Fruit fly (Drosophila melanogaster) whole organism, wandering third instar larva: ENCODE data around the gene CG15152.

ENCODE experiments used
- CG32264 ChIP-seq: fragments of 200-800 bp; sonication (Bioruptor generic); optimal IDR thresholded peaks from 2 replicates; lab custom pipeline; 2016; ENCODE audit warnings: missing biosample characterization, missing genetic modification characterization
- CG9705 ChIP-seq: fragments of 200-800 bp; sonication (Bioruptor generic); optimal IDR thresholded peaks from 2 replicates; lab custom pipeline; 2018; ENCODE audit warnings: missing biosample characterization, mild to moderate bottlenecking, missing genetic modification characterization
- CrebA ChIP-seq: fragments of 200-800 bp; sonication (Bioruptor generic); optimal IDR thresholded peaks from 2 replicates; lab custom pipeline; 2016; ENCODE audit warnings: missing biosample characterization, mild to moderate bottlenecking, missing genetic modification characterization, borderline replicate concordance
- Dif ChIP-seq: fragments of 200-275, 200-300 bp; sonication (Bioruptor generic); optimal IDR thresholded peaks from 2 replicates; lab custom pipeline; 2018; ENCODE audit warnings: missing biosample characterization, missing genetic modification characterization; ENCODE audit not compliant: partially characterized antibody
- GATAd ChIP-seq: sonication (Bioruptor generic); optimal IDR thresholded peaks from 2 replicates; lab custom pipeline; 2016; ENCODE audit warnings: missing biosample characterization, missing genetic modification characterization
- HLH106 ChIP-seq: fragments of 200-800 bp; optimal IDR thresholded peaks from 3 replicates; lab custom pipeline; 2019; ENCODE audit warnings: missing biosample characterization, mild to moderate bottlenecking, missing genetic modification characterization, moderate library complexity
- Hnf4 ChIP-seq: fragments of 200-800 bp; sonication (Bioruptor generic); optimal IDR thresholded peaks from 2 replicates; lab custom pipeline; 2016; ENCODE audit warnings: missing biosample characterization, mild to moderate bottlenecking, missing genetic modification characterization
- Hr78 ChIP-seq: fragments of >200 bp; optimal IDR thresholded peaks from 2 replicates; lab custom pipeline; 2017; ENCODE audit warnings: missing biosample characterization, missing genetic modification characterization
- Hr83 ChIP-seq: fragments of 200-300 bp; sonication (Bioruptor generic); optimal IDR thresholded peaks from 2 replicates; lab custom pipeline; 2016; ENCODE audit warnings: missing biosample characterization, mild to moderate bottlenecking, missing genetic modification characterization, moderate library complexity; ENCODE audit not compliant: poor library complexity, severe bottlenecking
- Jra ChIP-seq: sonication (Bioruptor generic); optimal IDR thresholded peaks from 2 replicates; lab custom pipeline; 2016; ENCODE audit warnings: missing biosample characterization, missing genetic modification characterization
- Mio ChIP-seq: sonication (Bioruptor generic); optimal IDR thresholded peaks from 2 replicates; lab custom pipeline; 2016; ENCODE audit warnings: missing biosample characterization, missing genetic modification characterization
- Myc ChIP-seq: fragments of >200 bp; optimal IDR thresholded peaks from 2 replicates; lab custom pipeline; 2017
- OdsH ChIP-seq: fragments of 200-800 bp; sonication (Bioruptor generic); optimal IDR thresholded peaks from 2 replicates; lab custom pipeline; 2016; ENCODE audit warnings: missing biosample characterization, mild to moderate bottlenecking, missing genetic modification characterization
- Rel ChIP-seq, 2 experiments: fragments of 200-800 bp; sonication (Bioruptor generic) in 1 of 2; optimal IDR thresholded peaks; 2 replicates in 1 of 2; 3 replicates in 1 of 2; lab custom pipeline; 2016 to 2019; ENCODE audit warnings: mild to moderate bottlenecking in 2 of 2, missing biosample characterization in 2 of 2, missing genetic modification characterization in 2 of 2, moderate library complexity in 1 of 2
- Sp1 ChIP-seq: fragments of 200-800 bp; sonication (Bioruptor generic); optimal IDR thresholded peaks from 3 replicates; lab custom pipeline; 2019; ENCODE audit warnings: missing biosample characterization, mild to moderate bottlenecking, missing genetic modification characterization, moderate library complexity
- Vsx2 ChIP-seq: fragments of 200-300, 225-300 bp; sonication (Bioruptor generic); optimal IDR thresholded peaks from 2 replicates; lab custom pipeline; 2018; ENCODE audit warnings: missing biosample characterization, missing genetic modification characterization; ENCODE audit not compliant: partially characterized antibody
- brk ChIP-seq: fragments of 200-800 bp; sonication (Bioruptor generic); optimal IDR thresholded peaks from 2 replicates; lab custom pipeline; 2016; ENCODE audit warnings: missing biosample characterization, mild to moderate bottlenecking, missing genetic modification characterization
- dl ChIP-seq, 2 experiments: fragments of 175-275, 200-275 bp in 1 of 2; fragments of 200-275 bp in 1 of 2; sonication (Bioruptor generic); optimal IDR thresholded peaks; lab custom pipeline; 2018; ENCODE audit warnings: mild to moderate bottlenecking in 2 of 2, missing biosample characterization in 2 of 2, missing genetic modification characterization in 2 of 2, moderate library complexity in 2 of 2; ENCODE audit not compliant: partially characterized antibody in 2 of 2, insufficient read depth in 1 of 2
- dsf ChIP-seq: sonication (Bioruptor generic); optimal IDR thresholded peaks from 2 replicates; lab custom pipeline; 2016; ENCODE audit warnings: missing biosample characterization, missing genetic modification characterization, borderline replicate concordance
- ey ChIP-seq: fragments of 200-800 bp; sonication (Bioruptor generic); optimal IDR thresholded peaks from 2 replicates; lab custom pipeline; 2016; ENCODE audit warnings: missing biosample characterization, missing genetic modification characterization
- h ChIP-seq: fragments of 200-800 bp; sonication (Bioruptor generic); optimal IDR thresholded peaks from 3 replicates; lab custom pipeline; 2016; ENCODE audit warnings: missing biosample characterization, mild to moderate bottlenecking, missing genetic modification characterization
- jim ChIP-seq: fragments of 175-275, 200-325 bp; sonication (Bioruptor generic); optimal IDR thresholded peaks from 2 replicates; lab custom pipeline; 2016; ENCODE audit warnings: missing biosample characterization, mild to moderate bottlenecking, missing genetic modification characterization
- lola ChIP-seq: fragments of >200 bp; optimal IDR thresholded peaks from 2 replicates; lab custom pipeline; 2017; ENCODE audit warnings: missing biosample characterization, missing genetic modification characterization
- pan ChIP-seq: fragments of >200 bp; optimal IDR thresholded peaks from 2 replicates; lab custom pipeline; 2017
- psq ChIP-seq: fragments of 200-800 bp; sonication (Bioruptor generic); optimal IDR thresholded peaks from 3 replicates; lab custom pipeline; 2017; ENCODE audit warnings: missing biosample characterization, mild to moderate bottlenecking, missing genetic modification characterization, moderate library complexity
- rgr ChIP-seq: fragments of 200-800 bp; sonication (Bioruptor generic); optimal IDR thresholded peaks from 3 replicates; lab custom pipeline; 2016; ENCODE audit warnings: missing biosample characterization, mild to moderate bottlenecking, missing genetic modification characterization
- sage ChIP-seq: fragments of 200-800 bp; sonication (Bioruptor generic); optimal IDR thresholded peaks from 2 replicates; lab custom pipeline; 2016; ENCODE audit warnings: missing biosample characterization, mild to moderate bottlenecking, missing genetic modification characterization
- tai ChIP-seq: sonication (Bioruptor generic); optimal IDR thresholded peaks from 2 replicates; lab custom pipeline; 2016; ENCODE audit warnings: missing biosample characterization, missing genetic modification characterization
- usp ChIP-seq: fragments of >200 bp; optimal IDR thresholded peaks from 2 replicates; lab custom pipeline; 2017; ENCODE audit warnings: missing biosample characterization, missing genetic modification characterization
- woc ChIP-seq: sonication (Bioruptor generic); optimal IDR thresholded peaks from 2 replicates; lab custom pipeline; 2016; ENCODE audit warnings: missing biosample characterization, mild to moderate bottlenecking, missing genetic modification characterization

CG15152 gene

dm6 chr2L:18114176-18114703, at the start of gene CG15152:
Gene CG15152 (plus strand): TSS chr2L:18114547.
- TF ChIP-seq CrebA (peak; percentile 5), Rel (GFP tag; optimal IDR thresholded peaks at IDR 0.05; lab: Kevin White, UChicago) (no peak), Rel (tag; optimal IDR thresholded peaks at IDR 0.05; lab: Kevin White, UChicago) (peak; percentile 78), h (GFP tag; lab: Kevin White, UChicago) (no peak), Myc (lab: Kevin White, UChicago) (no peak), psq (GFP tag; lab: Kevin White, UChicago) (peak; percentile 11)

DNA sequence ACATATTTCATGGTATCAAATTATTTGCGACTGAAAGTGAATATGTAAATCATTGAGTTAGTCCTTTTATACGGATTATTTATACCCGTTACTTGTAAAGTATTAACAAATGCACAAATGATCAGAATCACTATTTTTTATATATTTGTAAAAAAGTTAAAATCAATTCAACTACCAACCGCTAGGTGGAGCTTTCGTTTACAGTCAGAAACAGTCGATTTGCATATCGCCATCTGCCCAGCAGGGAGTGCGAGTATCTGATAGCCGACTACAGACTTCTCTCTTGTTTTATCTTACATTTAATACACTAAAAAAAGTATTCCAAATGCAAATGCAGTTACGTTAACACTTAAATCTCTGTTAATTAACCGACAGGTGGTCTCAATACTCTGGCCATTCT, 47.1 kb upstream of the CG15152 start:
- no peak for TF ChIP-seq Hr83 (GFP tag; lab: Kevin White, UChicago)
- no peak for TF ChIP-seq tai (GFP tag; lab: Kevin White, UChicago)
- no peak for TF ChIP-seq h (GFP tag; lab: Kevin White, UChicago)
- TF ChIP-seq HLH106 (tag; lab: Kevin White, UChicago): no peak
- TF ChIP-seq Dif (GFP tag; lab: Kevin White, UChicago): no peak
- TF ChIP-seq lola: no peak
- TF ChIP-seq Rel (GFP tag; optimal IDR thresholded peaks at IDR 0.05; lab: Kevin White, UChicago): no peak
- no peak for TF ChIP-seq Rel (tag; optimal IDR thresholded peaks at IDR 0.05; lab: Kevin White, UChicago)

- TF ChIP-seq CG32264 (GFP tag; lab: Kevin White, UChicago): no peak
These were observed 36.4 kb upstream of the CG15152 start, which contains the start of gene Arr1 for dm6 chr2L:18077969-18078368. Gene Arr1 (plus strand): TSS chr2L:18078269.

- TF ChIP-seq Sp1 (GFP tag; lab: Kevin White, UChicago) (no peak), CG9705 (GFP tag; lab: Kevin White, UChicago) (no peak), Rel (GFP tag; optimal IDR thresholded peaks at IDR 0.05; lab: Kevin White, UChicago) (no peak), Rel (tag; optimal IDR thresholded peaks at IDR 0.05; lab: Kevin White, UChicago) (no peak), brk (no peak), woc (GFP tag; lab: Kevin White, UChicago) (no peak), CG32264 (GFP tag; lab: Kevin White, UChicago) (no peak), Jra (GFP tag; lab: Kevin White, UChicago) (no peak)
These were observed 33.0 kb upstream of the CG15152 start, which contains the start of gene ninaD for dm6 chr2L:18081328-18081727. Gene ninaD (plus strand): TSS chr2L:18081628.

dm6 chr2L:18083956-18084355, 30.4 kb upstream of the CG15152 start, which contains the start of gene CG31741:
Gene CG31741 (plus strand): TSS chr2L:18084256.
- TF ChIP-seq Rel (GFP tag; optimal IDR thresholded peaks at IDR 0.05; lab: Kevin White, UChicago): no peak
- TF ChIP-seq Rel (tag; optimal IDR thresholded peaks at IDR 0.05; lab: Kevin White, UChicago): no peak
- no peak for TF ChIP-seq Vsx2 (GFP tag; lab: Kevin White, UChicago)
- no peak for TF ChIP-seq CG9705 (GFP tag; lab: Kevin White, UChicago)
- TF ChIP-seq usp (GFP tag; lab: Kevin White, UChicago): no peak
- TF ChIP-seq GATAd (GFP tag; lab: Kevin White, UChicago): no peak
- no peak for TF ChIP-seq pan (lab: Kevin White, UChicago)
- TF ChIP-seq ey (GFP tag; lab: Kevin White, UChicago): no peak
- TF ChIP-seq HLH106 (tag; lab: Kevin White, UChicago): no peak
- no peak for TF ChIP-seq rgr (GFP tag; lab: Kevin White, UChicago)
- TF ChIP-seq Myc (lab: Kevin White, UChicago): no peak
- no peak for TF ChIP-seq Mio
- no peak for TF ChIP-seq jim
- no peak for TF ChIP-seq Hr78 (GFP tag; lab: Kevin White, UChicago)
- no peak for TF ChIP-seq dsf
- no peak for TF ChIP-seq Hnf4
- no peak for TF ChIP-seq dl (GFP tag; optimal IDR thresholded peaks at IDR 0.05; lab: Kevin White, UChicago; ENCODE audit: insufficient read depth in 1 of 2, partially characterized antibody in 2 of 2)
- TF ChIP-seq Dif (GFP tag; lab: Kevin White, UChicago): no peak
- no peak for TF ChIP-seq OdsH (GFP tag; lab: Kevin White, UChicago)
- no peak for TF ChIP-seq sage (GFP tag; lab: Kevin White, UChicago)
